Worm (Caenorhabditis elegans) whole organism, L2 larva: ENCODE data around the gene lact-8.
A peak's percentile ranks its signal among the peaks of the same experiment; 100 is the strongest.

Experiments used
- alr-1 ChIP-seq: fragments of 150-350 bp; optimal IDR thresholded peaks from 2 replicates; lab custom pipeline; 2014; ENCODE audit warnings: missing biosample characterization, missing genetic modification characterization
- fos-1 ChIP-seq: fragments of 150-350 bp; optimal IDR thresholded peaks from 2 replicates; lab custom pipeline; 2014; ENCODE audit warnings: missing biosample characterization, missing genetic modification characterization
- mdl-1 ChIP-seq, 2 experiments: fragments of 150-350 bp in 1 of 2; sonication (generic microtip) in 1 of 2; optimal IDR thresholded peaks; 2 replicates each; lab custom pipeline; 2017; ENCODE audit warnings: missing biosample characterization in 2 of 2, missing genetic modification characterization in 2 of 2

- no peak for TF ChIP-seq alr-1 (tag; lab: Kevin White, UChicago)
- TF ChIP-seq fos-1 = peak; percentile 37
- no peak for TF ChIP-seq mdl-1 (tag; optimal IDR thresholded peaks at IDR 0.05; lab: Kevin White, UChicago)
Observed at ce11 chrV:11042538-11042937, 50.9 kb downstream of the lact-8 start, which contains the start of gene C45B11.2.
